Fruit fly (Drosophila melanogaster) whole organism, adult: ENCODE data around the gene CG15382.

Experiments used
- CG14711 ChIP-seq: fragments of 200-800 bp; sonication (Bioruptor generic); optimal IDR thresholded peaks from 2 replicates; lab custom pipeline; 2018; ENCODE audit warnings: missing biosample characterization, mild to moderate bottlenecking, missing genetic modification characterization, moderate library complexity
- CG33017 ChIP-seq: fragments of 200-800 bp; sonication (Bioruptor generic); optimal IDR thresholded peaks from 2 replicates; lab custom pipeline; 2018; ENCODE audit warnings: missing biosample characterization, mild to moderate bottlenecking, missing genetic modification characterization, moderate library complexity
- CG7101 ChIP-seq: fragments of 200-800 bp; sonication (Bioruptor generic); optimal IDR thresholded peaks from 2 replicates; lab custom pipeline; 2018; ENCODE audit warnings: missing biosample characterization, mild to moderate bottlenecking, missing genetic modification characterization, moderate library complexity
- Hr96 ChIP-seq: fragments of 200-800 bp; sonication (Bioruptor generic); optimal IDR thresholded peaks from 2 replicates; lab custom pipeline; 2016; ENCODE audit warnings: missing biosample characterization, missing genetic modification characterization
- kay ChIP-seq: fragments of 200-800 bp; sonication (Bioruptor generic); peaks from one replicate; lab custom pipeline; 2016; ENCODE audit warnings: missing biosample characterization, missing genetic modification characterization, borderline replicate concordance

- peak; percentile 52 for TF ChIP-seq CG33017
- TF ChIP-seq CG7101 (tag; lab: Kevin White, UChicago) = peak; percentile 47
- TF ChIP-seq Hr96 (GFP tag; lab: Kevin White, UChicago) = peak; percentile 47
- peak; percentile 66 for TF ChIP-seq CG14711 (tag; lab: Kevin White, UChicago)
- TF ChIP-seq kay (GFP tag; lab: Kevin White, UChicago) = peak; percentile 84
These were observed 43.3 kb downstream of the CG15382 start for dm6 chr2L:2198613-2199432.
